Worm (Caenorhabditis elegans) whole organism, late embryonic: Measurements from ENCODE around the gene C01G10.4.

Experiments used
- ceh-19 ChIP-seq: fragments of 200-800 bp; sonication (Bioruptor generic); optimal IDR thresholded peaks from 2 replicates; lab custom pipeline; 2018; ENCODE audit warnings: mild to moderate bottlenecking, missing genetic modification characterization, missing compliant biosample characterization
- ceh-9 ChIP-seq: sonication (generic microtip); optimal IDR thresholded peaks from 2 replicates; lab custom pipeline; 2016; ENCODE audit warnings: mild to moderate bottlenecking, missing genetic modification characterization, inconsistent platforms, missing compliant biosample characterization
- dmd-4 ChIP-seq: sonication (generic microtip); optimal IDR thresholded peaks from 2 replicates; lab custom pipeline; 2016; ENCODE audit warnings: borderline replicate concordance, missing genetic modification characterization, missing compliant biosample characterization
- elt-2 ChIP-seq: sonication (generic microtip); optimal IDR thresholded peaks from 2 replicates; lab custom pipeline; 2016; ENCODE audit warnings: missing genetic modification reagents, missing genetic modification characterization, missing compliant biosample characterization
- ets-4 ChIP-seq: sonication (generic microtip); optimal IDR thresholded peaks from 2 replicates; lab custom pipeline; 2016; ENCODE audit warnings: missing genetic modification characterization, missing compliant biosample characterization
- mec-3 ChIP-seq: sonication (generic microtip); optimal IDR thresholded peaks from 2 replicates; lab custom pipeline; 2016; ENCODE audit warnings: borderline replicate concordance, missing genetic modification characterization, missing compliant biosample characterization
- nfya-1 ChIP-seq: sonication (generic microtip); optimal IDR thresholded peaks from 2 replicates; lab custom pipeline; 2017; ENCODE audit warnings: missing genetic modification characterization, mild to moderate bottlenecking, missing compliant biosample characterization, antibody characterized with exemption, moderate library complexity
- nhr-11 ChIP-seq: fragments of 150-350 bp; optimal IDR thresholded peaks from 2 replicates; lab custom pipeline; 2014; ENCODE audit warnings: missing biosample characterization, missing genetic modification characterization
- pag-3 ChIP-seq: sonication (generic microtip); optimal IDR thresholded peaks from 2 replicates; lab custom pipeline; 2016; ENCODE audit warnings: missing compliant biosample characterization, missing genetic modification characterization, borderline replicate concordance
- pat-9 ChIP-seq: fragments of 200-800 bp; sonication (Bioruptor generic); optimal IDR thresholded peaks from 2 replicates; lab custom pipeline; 2018; ENCODE audit warnings: mild to moderate bottlenecking, missing genetic modification characterization, moderate library complexity, missing compliant biosample characterization
- pha-4 ChIP-seq: fragments of 150-350 bp; optimal IDR thresholded peaks from 2 replicates; lab custom pipeline; 2018; ENCODE audit warnings: missing biosample characterization, missing genetic modification reagents, missing genetic modification characterization
- pqm-1 ChIP-seq: sonication (generic microtip); optimal IDR thresholded peaks from 2 replicates; lab custom pipeline; 2016; ENCODE audit warnings: missing genetic modification characterization, missing compliant biosample characterization
- ttx-3 ChIP-seq: sonication (generic microtip); optimal IDR thresholded peaks from 2 replicates; lab custom pipeline; 2016; ENCODE audit warnings: missing genetic modification reagents, missing genetic modification characterization, missing compliant biosample characterization
- unc-55 ChIP-seq: sonication (generic microtip); optimal IDR thresholded peaks from 2 replicates; lab custom pipeline; 2017; ENCODE audit warnings: missing biosample characterization, missing genetic modification reagents, missing genetic modification characterization

DNA sequence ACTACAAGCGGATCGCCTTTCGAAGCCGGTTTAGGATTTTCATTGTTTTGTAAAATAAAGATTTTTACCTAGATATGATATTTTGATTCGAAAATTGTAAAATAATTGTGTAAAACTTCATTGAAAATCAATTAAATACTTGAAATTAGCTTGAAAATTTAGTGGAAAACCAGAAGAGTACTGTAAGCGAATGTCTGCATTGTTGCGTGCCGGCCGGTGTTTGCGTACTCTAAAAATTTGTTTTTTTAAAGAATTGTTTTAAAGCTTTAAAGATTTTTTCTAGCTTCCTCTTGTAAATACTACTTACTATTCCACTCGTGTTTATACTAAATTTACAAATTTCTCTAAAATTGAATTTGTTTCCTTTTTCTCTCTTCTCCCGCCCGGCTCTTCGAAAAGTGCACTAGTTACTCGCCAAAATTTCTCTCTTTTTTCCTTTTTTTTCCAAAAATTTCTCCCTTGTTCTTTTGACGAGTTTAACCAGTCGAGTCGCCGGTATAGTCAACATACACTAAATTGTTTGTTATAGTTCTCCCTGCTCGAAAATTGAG, 20.0 kb upstream of the C01G10.4 start:
- TF ChIP-seq pag-3 = no peak
- no peak for TF ChIP-seq nfya-1 (tag; lab: Kevin White, UChicago)
- no peak for TF ChIP-seq ets-4 (tag; lab: Kevin White, UChicago)
- no peak for TF ChIP-seq nhr-11
- no peak for TF ChIP-seq pha-4 (tag; lab: Kevin White, UChicago)
- TF ChIP-seq ceh-19 (GFP tag; lab: Kevin White, UChicago) = no peak
- no peak for TF ChIP-seq pat-9 (tag; lab: Kevin White, UChicago)
- no peak for TF ChIP-seq elt-2
- no peak for TF ChIP-seq ttx-3
- no peak for TF ChIP-seq dmd-4 (tag; lab: Kevin White, UChicago)
- TF ChIP-seq unc-55 (GFP tag; lab: Kevin White, UChicago) = no peak
- no peak for TF ChIP-seq pqm-1
- TF ChIP-seq ceh-9 (tag; lab: Kevin White, UChicago) = no peak
- no peak for TF ChIP-seq mec-3 (tag; lab: Kevin White, UChicago)
